Worm (Caenorhabditis elegans): ENCODE measurements around the gene F08H9.4.

The F08H9.4 gene

DNA sequence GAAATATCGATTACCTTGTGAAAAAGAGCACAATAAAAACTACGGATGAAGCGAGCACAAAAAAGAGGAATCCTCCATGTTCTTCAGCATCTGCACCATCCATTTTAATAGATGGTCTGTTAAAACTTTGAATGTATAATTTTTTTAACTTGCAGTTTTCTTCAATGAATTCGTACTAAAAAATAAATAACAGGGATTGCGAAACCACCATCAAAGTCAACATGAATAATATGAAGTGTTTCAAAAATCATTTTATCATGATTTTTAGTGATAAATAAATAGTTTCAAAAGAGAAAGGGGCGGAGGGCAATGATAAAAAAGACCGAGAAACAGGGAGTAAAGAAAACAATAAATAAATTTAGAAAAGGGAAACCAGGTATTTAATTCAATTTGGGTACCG, 42.9 kb downstream of the F08H9.4 start, which contains the start of gene dhs-22:
dhs-22 (minus strand) TSS at position 116 of the 400 bp plus-strand sequence.
- TF ChIP-seq ceh-18 (tag; optimal IDR thresholded peaks at IDR 0.05) (no peak), dve-1 (tag; optimal IDR thresholded peaks at IDR 0.05) (no peak), ceh-30 (tag; optimal IDR thresholded peaks at IDR 0.05) (no peak), lim-6 (tag; optimal IDR thresholded peaks at IDR 0.05) (no peak), elt-2 (tag; optimal IDR thresholded peaks at IDR 0.05) (no peak), ets-4 (tag; optimal IDR thresholded peaks at IDR 0.05) (no peak), ceh-22 (tag; optimal IDR thresholded peaks at IDR 0.05) (no peak)

DNA sequence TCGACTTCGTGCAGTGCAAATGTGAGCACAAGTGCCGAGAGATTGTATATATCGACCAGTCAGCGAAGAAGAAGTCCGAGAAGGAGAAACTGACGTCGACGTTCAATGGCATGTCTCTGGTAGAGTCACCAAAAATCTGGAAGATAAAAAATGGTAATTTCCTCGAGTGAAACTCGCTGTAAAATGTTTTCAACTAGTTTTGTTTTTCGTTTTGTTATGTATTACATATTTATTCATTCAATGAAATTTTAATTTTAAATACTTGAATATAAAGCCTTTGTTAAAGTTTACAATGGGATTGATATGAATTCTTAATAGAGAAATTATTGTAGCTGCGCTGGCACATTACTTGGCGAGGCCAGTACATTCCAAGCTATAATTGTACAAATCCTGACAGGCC, 44.4 kb downstream of the F08H9.4 start:
- TF ChIP-seq hlh-8 (tag; optimal IDR thresholded peaks at IDR 0.05) (no peak), ceh-22 (tag; optimal IDR thresholded peaks at IDR 0.05) (no peak), sox-2 (GFP tag; IDR thresholded peaks at IDR 0.05) (no peak), ceh-24 (tag; optimal IDR thresholded peaks at IDR 0.05) (no peak)

- TF ChIP-seq nhr-11 (tag; optimal IDR thresholded peaks at IDR 0.05) (no peak), unc-86 (tag; optimal IDR thresholded peaks at IDR 0.05) (no peak), elt-2 (tag; optimal IDR thresholded peaks at IDR 0.05) (no peak), pha-2 (tag; optimal IDR thresholded peaks at IDR 0.05) (no peak), ttx-3 (tag; optimal IDR thresholded peaks at IDR 0.05) (no peak), lin-11 (tag; optimal IDR thresholded peaks at IDR 0.05) (no peak), sox-2 (GFP tag; IDR thresholded peaks at IDR 0.05) (no peak), K02D7.2 (tag; optimal IDR thresholded peaks at IDR 0.05) (no peak), eyg-1 (tag; optimal IDR thresholded peaks at IDR 0.05) (no peak), F13H6.1 (tag; optimal IDR thresholded peaks at IDR 0.05) (no peak), sdc-2 (tag; optimal IDR thresholded peaks at IDR 0.05) (no peak), fkh-6 (tag; optimal IDR thresholded peaks at IDR 0.05) (no peak)
These were observed 46.5 kb downstream of the F08H9.4 start, which contains the start of the genes nxf-2 and set-31 for ce11 chrV:14417735-14418134. Gene nxf-2 (minus strand): TSS chrV:14417835. Gene set-31 (plus strand): TSS chrV:14417903.

ce11 chrV:14414964-14415564, 49.2 kb downstream of the F08H9.4 start, which contains the start of the genes nxf-1 and C15H11.11:
Gene nxf-1 (minus strand): TSS chrV:14415014.
Gene C15H11.11 (plus strand): TSS chrV:14415499.
- TF ChIP-seq ceh-30 (tag; optimal IDR thresholded peaks at IDR 0.05) (peak; percentile 4), hlh-30 (tag; optimal IDR thresholded peaks at IDR 0.05; ENCODE audit: insufficient read depth) (peak; percentile 97), sox-2 (GFP tag; IDR thresholded peaks at IDR 0.05) (no peak), ceh-31 (tag; optimal IDR thresholded peaks at IDR 0.05) (peak; percentile 6), unc-42 (tag; optimal IDR thresholded peaks at IDR 0.05) (peak; percentile 17), nfya-1 (tag; optimal IDR thresholded peaks at IDR 0.05) (peak; percentile 2), tbx-7 (tag; optimal IDR thresholded peaks at IDR 0.05) (no peak)

DNA sequence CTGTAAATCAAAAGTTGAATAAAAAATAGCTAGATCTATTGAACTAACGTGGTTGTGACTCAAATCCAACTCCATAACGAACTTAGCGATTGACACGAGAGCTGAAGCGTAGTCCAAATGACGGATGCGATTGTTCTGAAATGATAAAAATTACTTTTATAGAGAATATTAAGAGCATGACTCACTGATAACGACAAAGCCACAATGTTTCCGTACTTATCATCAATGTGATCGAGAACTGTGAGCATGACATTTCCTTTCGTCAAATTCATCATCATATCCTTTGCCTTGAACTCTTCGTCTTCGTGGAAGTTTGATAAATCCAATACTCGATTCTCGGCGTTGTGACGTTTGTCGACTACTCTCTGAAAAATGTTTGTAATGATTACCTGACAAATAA, 50.2 kb downstream of the F08H9.4 start:
- TF ChIP-seq fkh-10 (GFP tag; optimal IDR thresholded peaks at IDR 0.05) = no peak
- no peak for TF ChIP-seq unc-55 (GFP tag; optimal IDR thresholded peaks at IDR 0.05)
- TF ChIP-seq fax-1 (tag; optimal IDR thresholded peaks at IDR 0.05) = no peak
- TF ChIP-seq K09A11.1 (tag; optimal IDR thresholded peaks at IDR 0.05; ENCODE audit: insufficient read depth) = no peak
- TF ChIP-seq tbx-2 (tag; optimal IDR thresholded peaks at IDR 0.05) = no peak
- no peak for TF ChIP-seq ets-4 (tag; optimal IDR thresholded peaks at IDR 0.05)
- TF ChIP-seq ahr-1 (tag; optimal IDR thresholded peaks at IDR 0.05) = no peak
- no peak for TF ChIP-seq sox-2 (GFP tag; IDR thresholded peaks at IDR 0.05)
- no peak for TF ChIP-seq odd-2 (tag; optimal IDR thresholded peaks at IDR 0.05)
- no peak for TF ChIP-seq dve-1 (tag; optimal IDR thresholded peaks at IDR 0.05)
- no peak for TF ChIP-seq K02D7.2 (tag; optimal IDR thresholded peaks at IDR 0.05)
- TF ChIP-seq ceh-45 (GFP tag; IDR thresholded peaks at IDR 0.05) = no peak
- TF ChIP-seq ceh-31 (tag; optimal IDR thresholded peaks at IDR 0.05) = no peak
- no peak for TF ChIP-seq unc-3 (GFP tag; conservative IDR thresholded peaks at IDR 0.05)
- TF ChIP-seq unc-3 (tag; optimal IDR thresholded peaks at IDR 0.05) = no peak

Measured in whole organism, late embryonic.